Fruit fly (Drosophila melanogaster) whole organism, embryonic: ENCODE measurements around the gene mRF1.

Experiments used
- CG10321 ChIP-seq: fragments of 200-800 bp; sonication (Bioruptor generic); IDR thresholded peaks from 2 replicates; pipeline ENCODE4 v1.3.6; 2022; ENCODE audit warnings: missing biosample characterization, missing genetic modification characterization
- CG12219 ChIP-seq: fragments of 200-800 bp; sonication (Bioruptor generic); optimal IDR thresholded peaks from 3 replicates; lab custom pipeline; 2018; ENCODE audit warnings: missing biosample characterization, mild to moderate bottlenecking, missing genetic modification characterization
- CG12299 ChIP-seq: fragments of 200-800 bp; sonication (Bioruptor generic); optimal IDR thresholded peaks from 2 replicates; lab custom pipeline; 2018; ENCODE audit warnings: missing biosample characterization, mild to moderate bottlenecking, missing genetic modification characterization
- CG12769 ChIP-seq: fragments of 200-800 bp; sonication (Bioruptor generic); optimal IDR thresholded peaks from 2 replicates; lab custom pipeline; 2019; ENCODE audit warnings: missing biosample characterization, mild to moderate bottlenecking, missing genetic modification characterization, moderate library complexity
- CG33557 ChIP-seq: fragments of 200-800 bp; sonication (Bioruptor generic); optimal IDR thresholded peaks from 2 replicates; lab custom pipeline; 2019; ENCODE audit warnings: missing biosample characterization, mild to moderate bottlenecking, missing genetic modification characterization, moderate library complexity
- CG3847 ChIP-seq: fragments of 200-800 bp; sonication (Bioruptor generic); IDR thresholded peaks from 2 replicates; pipeline ENCODE4 v1.3.6; 2022; ENCODE audit warnings: missing biosample characterization, missing genetic modification characterization
- CG6654 ChIP-seq: fragments of 200-800 bp; sonication (Bioruptor generic); optimal IDR thresholded peaks from 2 replicates; lab custom pipeline; 2017; ENCODE audit warnings: missing biosample characterization, mild to moderate bottlenecking, missing genetic modification characterization
- Doc2 ChIP-seq: fragments of 200-800 bp; sonication (Bioruptor generic); IDR thresholded peaks from 2 replicates; pipeline ENCODE4 v1.3.6; 2022; ENCODE audit warnings: missing biosample characterization, missing genetic modification characterization
- bsh ChIP-seq, 2 experiments: fragments of 200-800 bp; sonication (Bioruptor generic); optimal IDR thresholded peaks; 2 replicates each; lab custom pipeline; 2017 to 2018; ENCODE audit warnings: mild to moderate bottlenecking in 2 of 2, missing biosample characterization in 2 of 2, missing genetic modification characterization in 2 of 2, moderate library complexity in 1 of 2
- chif ChIP-seq, 2 experiments: fragments of 200-800 bp; sonication (Bioruptor generic); optimal IDR thresholded peaks; 3 replicates each; lab custom pipeline; 2016; ENCODE audit warnings: missing biosample characterization in 2 of 2, missing genetic modification characterization in 2 of 2
- org-1 ChIP-seq: fragments of 200-800 bp; sonication (Bioruptor generic); optimal IDR thresholded peaks from 2 replicates; lab custom pipeline; 2017; ENCODE audit warnings: missing biosample characterization, missing genetic modification characterization
- ranshi ChIP-seq: fragments of 200-800 bp; sonication (Bioruptor generic); IDR thresholded peaks from 2 replicates; pipeline ENCODE4 v1.3.6; 2022; ENCODE audit warnings: missing biosample characterization, missing genetic modification characterization

dm6 chr2L:13257177-13257576 lies 37.4 kb downstream of the mRF1 start, which contains the start of gene Naa20B:
- TF ChIP-seq Doc2 (GFP tag; lab: Robert Waterston, UW) = no peak
- TF ChIP-seq CG3847 = no peak
- no peak for TF ChIP-seq CG6654 (GFP tag; lab: Kevin White, UChicago)
- no peak for TF ChIP-seq CG12219
- TF ChIP-seq CG12769 (tag; lab: Kevin White, UChicago) = no peak
- TF ChIP-seq ranshi (GFP tag; lab: Robert Waterston, UW) = no peak
- no peak for TF ChIP-seq CG12299
- TF ChIP-seq bsh (GFP tag; optimal IDR thresholded peaks at IDR 0.05; lab: Kevin White, UChicago) = no peak
- TF ChIP-seq CG10321 (GFP tag; lab: Robert Waterston, UW) = no peak
- no peak for TF ChIP-seq CG33557 (GFP tag; lab: Kevin White, UChicago)
- no peak for TF ChIP-seq chif (GFP tag; optimal IDR thresholded peaks at IDR 0.05; lab: Kevin White, UChicago)
- TF ChIP-seq org-1 (GFP tag; lab: Kevin White, UChicago) = no peak
